Worm (Caenorhabditis elegans) whole organism, young adult: ENCODE results near the gene T04B2.3.

ENCODE experiments used
- B0035.1 ChIP-seq: sonication (generic microtip); optimal IDR thresholded peaks from 2 replicates; lab custom pipeline; 2016; ENCODE audit warnings: missing genetic modification characterization, mild to moderate bottlenecking, missing compliant biosample characterization, missing genotype, missing genetic modification reagents
- B0261.1 ChIP-seq: sonication (generic microtip); optimal IDR thresholded peaks from 2 replicates; lab custom pipeline; 2016; ENCODE audit warnings: mild to moderate bottlenecking, missing genetic modification characterization, moderate library complexity, missing compliant biosample characterization
- D2030.7 ChIP-seq: fragments of 200-800 bp; sonication (Bioruptor generic); IDR thresholded peaks from 2 replicates; pipeline ENCODE4 v1.3.6; 2022; ENCODE audit warnings: missing genetic modification reagents, missing genetic modification characterization, missing compliant biosample characterization
- F10E7.11 ChIP-seq: sonication (generic microtip); optimal IDR thresholded peaks from 2 replicates; lab custom pipeline; 2017; ENCODE audit warnings: mild to moderate bottlenecking, missing genetic modification characterization, moderate library complexity, missing compliant biosample characterization
- F33H1.4 ChIP-seq: fragments of 200-800 bp; sonication (Bioruptor generic); IDR thresholded peaks from 2 replicates; pipeline ENCODE4 v1.3.6; 2022; ENCODE audit warnings: missing genetic modification reagents, missing genetic modification characterization, missing compliant biosample characterization
- F37B4.10 ChIP-seq: fragments of 200-800 bp; sonication (Bioruptor generic); IDR thresholded peaks from 2 replicates; pipeline ENCODE4 v1.3.6; 2022; ENCODE audit warnings: missing genetic modification characterization, missing compliant biosample characterization
- F39B2.1 ChIP-seq: fragments of 200-800 bp; sonication (Bioruptor generic); IDR thresholded peaks from 2 replicates; pipeline ENCODE4 v1.3.6; 2022; ENCODE audit warnings: missing genetic modification reagents, missing genetic modification characterization, missing compliant biosample characterization
- F52B5.7 ChIP-seq: sonication (generic microtip); optimal IDR thresholded peaks from 2 replicates; lab custom pipeline; 2016; ENCODE audit warnings: mild to moderate bottlenecking, missing genetic modification characterization, missing compliant biosample characterization
- T26A5.8 ChIP-seq: sonication (generic microtip); optimal IDR thresholded peaks from 2 replicates; lab custom pipeline; 2016; ENCODE audit warnings: missing genetic modification characterization, missing compliant biosample characterization
- Y53F4B.3 ChIP-seq: fragments of 200-800 bp; sonication (Bioruptor generic); IDR thresholded peaks from 2 replicates; pipeline ENCODE4 v1.3.6; 2022; ENCODE audit warnings: missing genetic modification reagents, missing genetic modification characterization, missing compliant biosample characterization
- Y95B8A.8 ChIP-seq: fragments of 200-800 bp; sonication (Bioruptor generic); IDR thresholded peaks from 2 replicates; pipeline ENCODE4 v1.3.6; 2022; ENCODE audit warnings: missing genetic modification reagents, missing genetic modification characterization, missing compliant biosample characterization
- ZK185.1 ChIP-seq: sonication (generic microtip); optimal IDR thresholded peaks from 2 replicates; lab custom pipeline; 2016; ENCODE audit warnings: mild to moderate bottlenecking, missing genetic modification characterization, missing compliant biosample characterization; ENCODE audit not compliant: poor library complexity, severe bottlenecking
- aptf-2 ChIP-seq: fragments of 200-800 bp; sonication (Bioruptor generic); conservative IDR thresholded peaks from 2 replicates; pipeline ENCODE4 v1.3.6; 2022; ENCODE audit warnings: missing genetic modification reagents, missing genetic modification characterization, missing compliant biosample characterization
- aptf-3 ChIP-seq: fragments of 200-800 bp; sonication (Bioruptor generic); IDR thresholded peaks from 2 replicates; pipeline ENCODE4 v1.3.6; 2022; ENCODE audit warnings: missing genetic modification characterization, missing compliant biosample characterization
- athp-1 ChIP-seq: sonication (generic microtip); optimal IDR thresholded peaks from 2 replicates; lab custom pipeline; 2017; ENCODE audit warnings: mild to moderate bottlenecking, missing genetic modification characterization, missing compliant biosample characterization
- attf-3 ChIP-seq: fragments of 200-800 bp; sonication (Bioruptor generic); conservative IDR thresholded peaks from 2 replicates; pipeline ENCODE4 v1.3.6; 2022; ENCODE audit warnings: missing genetic modification reagents, missing genetic modification characterization, missing compliant biosample characterization
- attf-5 ChIP-seq: fragments of 200-800 bp; sonication (Bioruptor generic); optimal IDR thresholded peaks from 2 replicates; lab custom pipeline; 2018; ENCODE audit warnings: mild to moderate bottlenecking, missing genetic modification characterization, missing compliant biosample characterization
- bed-2 ChIP-seq: fragments of 200-800 bp; sonication (Bioruptor generic); IDR thresholded peaks from 2 replicates; pipeline ENCODE4 v1.3.6; 2022; ENCODE audit warnings: missing genetic modification reagents, missing genetic modification characterization, missing compliant biosample characterization
- ceh-100 ChIP-seq: fragments of 200-800 bp; sonication (Bioruptor generic); IDR thresholded peaks from 2 replicates; pipeline ENCODE4 v1.3.6; 2022; ENCODE audit warnings: missing genetic modification reagents, missing genetic modification characterization, missing compliant biosample characterization
- ceh-27 ChIP-seq: fragments of 200-800 bp; sonication (Bioruptor generic); optimal IDR thresholded peaks from 2 replicates; lab custom pipeline; 2018; ENCODE audit warnings: mild to moderate bottlenecking, missing genetic modification characterization, moderate library complexity, missing compliant biosample characterization
- ceh-58 ChIP-seq: fragments of 200-800 bp; sonication (Bioruptor generic); IDR thresholded peaks from 2 replicates; pipeline ENCODE4 v1.3.6; 2022; ENCODE audit warnings: missing genetic modification characterization, missing compliant biosample characterization
- die-1 ChIP-seq: sonication (generic microtip); optimal IDR thresholded peaks from 2 replicates; lab custom pipeline; 2016; ENCODE audit warnings: missing genotype, mild to moderate bottlenecking, missing genetic modification characterization, missing compliant biosample characterization
- dpff-1 ChIP-seq: sonication (generic microtip); optimal IDR thresholded peaks from 2 replicates; lab custom pipeline; 2017; ENCODE audit warnings: mild to moderate bottlenecking, missing genetic modification characterization, missing compliant biosample characterization
- dpl-1 ChIP-seq: fragments of 150-350 bp; optimal IDR thresholded peaks from 2 replicates; lab custom pipeline; 2014; ENCODE audit warnings: missing biosample characterization, missing genetic modification reagents, missing genetic modification characterization
- efl-1 ChIP-seq: fragments of 150-350 bp; optimal IDR thresholded peaks from 2 replicates; lab custom pipeline; 2014; ENCODE audit warnings: missing biosample characterization, missing genetic modification reagents, missing genetic modification characterization
- egl-44 ChIP-seq: fragments of 200-800 bp; sonication (Bioruptor generic); IDR thresholded peaks from 2 replicates; pipeline ENCODE4 v1.3.6; 2022; ENCODE audit warnings: missing genetic modification reagents, missing genetic modification characterization, missing compliant biosample characterization
- egrh-3 ChIP-seq: fragments of 200-800 bp; sonication (Bioruptor generic); IDR thresholded peaks from 2 replicates; pipeline ENCODE4 v1.3.6; 2022; ENCODE audit warnings: missing genetic modification reagents, missing genetic modification characterization, missing compliant biosample characterization
- ekl-4 ChIP-seq: fragments of 200-800 bp; sonication (Bioruptor generic); IDR thresholded peaks from 2 replicates; pipeline ENCODE4 v1.3.6; 2022; ENCODE audit warnings: missing genetic modification reagents, missing genetic modification characterization, missing compliant biosample characterization
- hmg-1.2 ChIP-seq: fragments of 200-800 bp; sonication (Bioruptor generic); IDR thresholded peaks from 2 replicates; pipeline ENCODE4 v1.3.6; 2022; ENCODE audit warnings: missing genetic modification reagents, missing genetic modification characterization, missing compliant biosample characterization
- hrde-1 ChIP-seq: sonication (generic microtip); optimal IDR thresholded peaks from 2 replicates; lab custom pipeline; 2016; ENCODE audit warnings: missing genetic modification characterization, mild to moderate bottlenecking, missing compliant biosample characterization, moderate library complexity, missing genotype, missing genetic modification reagents, borderline replicate concordance
- lin-35 ChIP-seq, 3 experiments: fragments of 150-350 bp in 2 of 3; sonication (generic microtip) in 1 of 3; optimal IDR thresholded peaks; 2 replicates each; lab custom pipeline; 2014 to 2018; ENCODE audit warnings: missing biosample characterization in 3 of 3, missing genetic modification characterization in 3 of 3, missing genetic modification reagents in 3 of 3
- madf-10 ChIP-seq: sonication (generic microtip); optimal IDR thresholded peaks from 2 replicates; lab custom pipeline; 2016; ENCODE audit warnings: mild to moderate bottlenecking, missing genetic modification characterization, missing compliant biosample characterization
- madf-6 ChIP-seq: fragments of 200-800 bp; sonication (Bioruptor generic); IDR thresholded peaks from 2 replicates; pipeline ENCODE4 v1.3.6; 2022; ENCODE audit warnings: missing genetic modification reagents, missing genetic modification characterization, missing compliant biosample characterization
- madf-8 ChIP-seq: fragments of 200-800 bp; sonication (Bioruptor generic); conservative IDR thresholded peaks from 2 replicates; pipeline ENCODE4 v1.3.6; 2022; ENCODE audit warnings: missing genetic modification reagents, missing genetic modification characterization, missing compliant biosample characterization
- mcd-1 ChIP-seq: fragments of 200-800 bp; sonication (Bioruptor generic); IDR thresholded peaks from 2 replicates; pipeline ENCODE4 v1.3.6; 2022; ENCODE audit warnings: missing genetic modification reagents, missing genetic modification characterization, missing compliant biosample characterization
- nfya-2 ChIP-seq: fragments of 200-800 bp; sonication (Bioruptor generic); IDR thresholded peaks from 2 replicates; pipeline ENCODE4 v1.3.6; 2022; ENCODE audit warnings: missing genetic modification reagents, missing genetic modification characterization, missing compliant biosample characterization
- pbrm-1 ChIP-seq: fragments of 200-800 bp; sonication (Bioruptor generic); IDR thresholded peaks from 2 replicates; pipeline ENCODE4 v1.3.6; 2022; ENCODE audit warnings: missing genetic modification reagents, missing genetic modification characterization, missing compliant biosample characterization
- snpc-1.1 ChIP-seq: sonication (generic microtip); optimal IDR thresholded peaks from 2 replicates; lab custom pipeline; 2017; ENCODE audit warnings: missing genetic modification characterization, mild to moderate bottlenecking, missing compliant biosample characterization, antibody characterized with exemption, moderate library complexity, missing genotype, missing genetic modification reagents; ENCODE audit not compliant: insufficient read depth
- snpc-4 ChIP-seq, 5 experiments: fragments of 150-350 bp in 1 of 5; sonication (generic microtip) in 4 of 5; optimal IDR thresholded peaks; 2 replicates each; lab custom pipeline; 2014 to 2018; ENCODE audit warnings: missing genetic modification characterization in 5 of 5, missing biosample characterization in 3 of 5, antibody characterized with exemption in 2 of 5, mild to moderate bottlenecking in 2 of 5, missing compliant biosample characterization in 2 of 5, missing genotype in 2 of 5, moderate library complexity in 2 of 5, missing genetic modification reagents in 1 of 5
- tbp1 ChIP-seq: fragments of 200-800 bp; sonication (Bioruptor generic); optimal IDR thresholded peaks from 2 replicates; lab custom pipeline; 2018; ENCODE audit warnings: mild to moderate bottlenecking, missing genetic modification characterization, missing compliant biosample characterization
- unc-130 ChIP-seq: sonication (generic microtip); optimal IDR thresholded peaks from 2 replicates; lab custom pipeline; 2016; ENCODE audit warnings: missing genetic modification reagents, missing genetic modification characterization, missing compliant biosample characterization
- xnd-1 ChIP-seq: sonication (generic microtip); optimal IDR thresholded peaks from 2 replicates; lab custom pipeline; 2016; ENCODE audit warnings: missing genotype, missing genetic modification reagents, missing genetic modification characterization, missing compliant biosample characterization

The T04B2.3 gene

ce11 chrIV:10085401-10086187 is 38.4 kb downstream of the T04B2.3 start, which contains the start of the genes col-2 and ndc-80 (continued):
- TF ChIP-seq xnd-1 (tag; lab: Kevin White, UChicago), result no peak
- TF ChIP-seq ceh-27 (GFP tag; lab: Kevin White, UChicago), result peak; percentile 44
- TF ChIP-seq efl-1, result peak; percentile 84
- TF ChIP-seq D2030.7 (GFP tag; lab: Robert Waterston, UW), result peak; percentile 48; the same call in 1 of the 2 replicates
- peak; percentile 68 for TF ChIP-seq dpl-1 (GFP tag; lab: Kevin White, UChicago)
- TF ChIP-seq B0035.1 (tag; lab: Kevin White, UChicago), result no peak
- no peak for TF ChIP-seq F10E7.11 (tag; lab: Kevin White, UChicago)
- no peak for TF ChIP-seq aptf-2 (GFP tag; lab: Robert Waterston, UW)
- peak in 1 of 3 experiments; percentile 7 for TF ChIP-seq lin-35 (GFP tag; optimal IDR thresholded peaks at IDR 0.05; lab: Kevin White, UChicago)
- TF ChIP-seq ZK185.1, result no peak
- TF ChIP-seq athp-1 (tag; lab: Kevin White, UChicago), result no peak
- TF ChIP-seq snpc-1.1 (tag; lab: Kevin White, UChicago), result no peak
- no peak for TF ChIP-seq pbrm-1 (GFP tag; lab: Robert Waterston, UW)
- TF ChIP-seq unc-130 (GFP tag; lab: Kevin White, UChicago), result peak; percentile 17
- TF ChIP-seq egl-44 (GFP tag; lab: Robert Waterston, UW), result no peak
- peak; percentile 38 for TF ChIP-seq madf-8
- no peak for TF ChIP-seq ekl-4
- peak; percentile 74 for TF ChIP-seq attf-5 (GFP tag; lab: Kevin White, UChicago)
- peak; percentile 38; the same call in 1 of the 2 replicates for TF ChIP-seq hmg-1.2
- TF ChIP-seq F52B5.7, result no peak
- peak; percentile 91 for TF ChIP-seq mcd-1 (GFP tag; lab: Robert Waterston, UW)
- no peak for TF ChIP-seq F39B2.1 (GFP tag; lab: Robert Waterston, UW)
- no peak for TF ChIP-seq F33H1.4 (GFP tag; lab: Robert Waterston, UW)
- no peak for TF ChIP-seq die-1 (tag; lab: Kevin White, UChicago)
- TF ChIP-seq B0261.1, result no peak
- TF ChIP-seq tbp1 (GFP tag; lab: Kevin White, UChicago), result peak; percentile 23
- TF ChIP-seq egrh-3 (GFP tag; lab: Robert Waterston, UW), result no peak
- TF ChIP-seq Y95B8A.8 (GFP tag; lab: Robert Waterston, UW), result no peak
- TF ChIP-seq F37B4.10 (GFP tag; lab: Robert Waterston, UW), result no peak
- TF ChIP-seq dpff-1 (tag; lab: Kevin White, UChicago), result no peak
- TF ChIP-seq madf-10 (tag; lab: Kevin White, UChicago), result no peak
- TF ChIP-seq madf-6 (GFP tag; lab: Robert Waterston, UW), result peak; percentile 40; the same call in 1 of the 2 replicates
- no peak for TF ChIP-seq ceh-58 (GFP tag; lab: Robert Waterston, UW)
- TF ChIP-seq snpc-4 (GFP tag; optimal IDR thresholded peaks at IDR 0.05; lab: Kevin White, UChicago), result no peak
- peak in 2 of 4 experiments; percentile 26 to 46 for TF ChIP-seq snpc-4 (tag; optimal IDR thresholded peaks at IDR 0.05; lab: Kevin White, UChicago)
- TF ChIP-seq attf-3 (GFP tag; lab: Robert Waterston, UW), result peak; percentile 62; the same call in 1 of the 2 replicates
- TF ChIP-seq, all 124 proteins: peak for 25

- TF ChIP-seq aptf-2 (GFP tag; lab: Robert Waterston, UW), result no peak
- TF ChIP-seq aptf-3, result no peak
- no peak for TF ChIP-seq Y53F4B.3 (GFP tag; lab: Robert Waterston, UW)
- no peak for TF ChIP-seq mcd-1 (GFP tag; lab: Robert Waterston, UW)
- no peak for TF ChIP-seq F33H1.4 (GFP tag; lab: Robert Waterston, UW)
- no peak for TF ChIP-seq egl-44 (GFP tag; lab: Robert Waterston, UW)
- no peak for TF ChIP-seq ceh-100
- no peak for TF ChIP-seq T26A5.8
- no peak for TF ChIP-seq nfya-2 (GFP tag; lab: Robert Waterston, UW)
- TF ChIP-seq hrde-1, result no peak
- no peak for TF ChIP-seq bed-2
- TF ChIP-seq, all 124 proteins: peak for 0
Observed at ce11 chrIV:10089777-10090176, 42.6 kb downstream of the T04B2.3 start, which contains the start of gene ttr-39. TSS of gene ttr-39 (minus strand) at chrIV:10089877.
